Fruit fly (Drosophila melanogaster) whole organism, adult: ENCODE results near the gene CG34125.

Experiments used
- CG11617 ChIP-seq: fragments of 200-800 bp; sonication (Bioruptor generic); optimal IDR thresholded peaks from 2 replicates; lab custom pipeline; 2017; ENCODE audit warnings: mild to moderate bottlenecking, missing biosample characterization, missing genetic modification reagents, missing genetic modification characterization
- CG12768 ChIP-seq: fragments of 200-800 bp; sonication (Bioruptor generic); optimal IDR thresholded peaks from 2 replicates; lab custom pipeline; 2017; ENCODE audit warnings: missing biosample characterization, missing genetic modification characterization, mild to moderate bottlenecking, moderate library complexity, missing genetic modification reagents
- CG14711 ChIP-seq: fragments of 200-800 bp; sonication (Bioruptor generic); optimal IDR thresholded peaks from 2 replicates; lab custom pipeline; 2018; ENCODE audit warnings: missing biosample characterization, mild to moderate bottlenecking, missing genetic modification characterization, moderate library complexity
- CG1620 ChIP-seq: fragments of 200-800 bp; sonication (Bioruptor generic); optimal IDR thresholded peaks from 2 replicates; lab custom pipeline; 2016; ENCODE audit warnings: missing biosample characterization, missing genetic modification characterization
- CG33017 ChIP-seq: fragments of 200-800 bp; sonication (Bioruptor generic); optimal IDR thresholded peaks from 2 replicates; lab custom pipeline; 2018; ENCODE audit warnings: missing biosample characterization, mild to moderate bottlenecking, missing genetic modification characterization, moderate library complexity
- CG5204 ChIP-seq: fragments of 200-800 bp; sonication (Bioruptor generic); optimal IDR thresholded peaks from 2 replicates; lab custom pipeline; 2016; ENCODE audit warnings: missing biosample characterization, missing genetic modification characterization
- CG7045 ChIP-seq: fragments of 200-800 bp; sonication (Bioruptor generic); optimal IDR thresholded peaks from 2 replicates; lab custom pipeline; 2017; ENCODE audit warnings: missing biosample characterization, mild to moderate bottlenecking, missing genetic modification characterization
- CG7101 ChIP-seq: fragments of 200-800 bp; sonication (Bioruptor generic); optimal IDR thresholded peaks from 2 replicates; lab custom pipeline; 2018; ENCODE audit warnings: missing biosample characterization, mild to moderate bottlenecking, missing genetic modification characterization, moderate library complexity
- Clk ChIP-seq: fragments of 200-800 bp; sonication (Bioruptor generic); optimal IDR thresholded peaks from 2 replicates; lab custom pipeline; 2017; ENCODE audit warnings: missing biosample characterization, missing genetic modification characterization
- Crg-1 ChIP-seq: fragments of 200-800 bp; sonication (Bioruptor generic); optimal IDR thresholded peaks from 2 replicates; lab custom pipeline; 2016; ENCODE audit warnings: missing biosample characterization, missing genetic modification characterization
- Hr96 ChIP-seq: fragments of 200-800 bp; sonication (Bioruptor generic); optimal IDR thresholded peaks from 2 replicates; lab custom pipeline; 2016; ENCODE audit warnings: missing biosample characterization, missing genetic modification characterization
- Mnt ChIP-seq: fragments of 200-800 bp; sonication (Bioruptor generic); optimal IDR thresholded peaks from 2 replicates; lab custom pipeline; 2016; ENCODE audit warnings: missing biosample characterization, mild to moderate bottlenecking, missing genetic modification characterization
- bab1 ChIP-seq: fragments of 200-800 bp; sonication (Bioruptor generic); optimal IDR thresholded peaks from 3 replicates; lab custom pipeline; 2019; ENCODE audit warnings: missing biosample characterization, mild to moderate bottlenecking, missing genetic modification characterization, moderate library complexity
- cic ChIP-seq: fragments of 200-800 bp; sonication (Bioruptor generic); optimal IDR thresholded peaks from 2 replicates; lab custom pipeline; 2017; ENCODE audit warnings: missing biosample characterization, mild to moderate bottlenecking, missing genetic modification characterization, moderate library complexity
- cnc ChIP-seq, 2 experiments: fragments of >200 bp; optimal IDR thresholded peaks; 2 replicates each; lab custom pipeline; 2017
- kay ChIP-seq: fragments of 200-800 bp; sonication (Bioruptor generic); peaks from one replicate; lab custom pipeline; 2016; ENCODE audit warnings: missing biosample characterization, missing genetic modification characterization, borderline replicate concordance
- ovo ChIP-seq: fragments of 200-800 bp; sonication (Bioruptor generic); optimal IDR thresholded peaks from 2 replicates; lab custom pipeline; 2016; ENCODE audit warnings: missing biosample characterization, missing genetic modification characterization
- pad ChIP-seq: fragments of 200-800 bp; sonication (Bioruptor generic); optimal IDR thresholded peaks from 3 replicates; lab custom pipeline; 2017; ENCODE audit warnings: missing biosample characterization, missing genetic modification characterization, mild to moderate bottlenecking, moderate library complexity, missing genetic modification reagents
- tj ChIP-seq: fragments of 200-800 bp; sonication (Bioruptor generic); optimal IDR thresholded peaks from 3 replicates; lab custom pipeline; 2017; ENCODE audit warnings: missing biosample characterization, mild to moderate bottlenecking, missing genetic modification characterization, moderate library complexity
- toe ChIP-seq: fragments of 200-800 bp; sonication (Bioruptor generic); optimal IDR thresholded peaks from 2 replicates; lab custom pipeline; 2016; ENCODE audit warnings: missing biosample characterization, missing genetic modification characterization

Gene CG34125

dm6 chr2L:4936325-4936869 is 29.1 kb upstream of the CG34125 start, which contains the start of gene hoe2:
Gene hoe2, minus strand, starts transcription at chr2L:4936450.
- TF ChIP-seq Crg-1 (GFP tag; lab: Kevin White, UChicago) (no peak), CG7045 (GFP tag; lab: Kevin White, UChicago) (peak; percentile 5)

DNA sequence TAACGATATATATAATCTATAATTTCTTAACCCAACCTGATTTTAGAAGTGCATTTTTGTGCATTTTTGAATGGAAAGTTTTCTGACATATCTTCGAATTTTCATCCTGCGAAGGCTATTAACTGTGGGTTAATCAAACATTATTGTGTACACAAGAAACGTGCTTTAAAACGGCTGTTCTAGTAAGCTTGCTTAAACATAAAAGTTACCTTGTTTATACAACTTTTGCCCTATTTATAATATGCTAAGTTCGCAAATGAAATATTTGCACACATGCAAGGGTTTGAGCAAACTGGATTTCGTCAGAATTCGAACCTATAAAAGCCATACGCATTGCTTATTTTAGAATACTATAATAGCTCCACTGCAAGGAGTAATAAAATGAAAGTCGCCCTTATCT is 28.4 kb upstream of the CG34125 start, which contains the start of gene Sgs1:
Gene Sgs1 (plus strand): TSS at position 350 of the 400 bp plus-strand sequence.
- TF ChIP-seq ovo (GFP tag; lab: Kevin White, UChicago) (no peak), CG5204 (no peak), Clk (GFP tag; lab: Kevin White, UChicago) (no peak), Crg-1 (GFP tag; lab: Kevin White, UChicago) (no peak), cic (no peak), CG1620 (GFP tag; lab: Kevin White, UChicago) (no peak), CG12768 (no peak), tj (GFP tag; lab: Kevin White, UChicago) (no peak), pad (GFP tag; lab: Kevin White, UChicago) (no peak), cnc (optimal IDR thresholded peaks at IDR 0.05; lab: Kevin White, UChicago) (no peak), CG7101 (tag; lab: Kevin White, UChicago) (no peak), toe (GFP tag; lab: Kevin White, UChicago) (no peak), bab1 (GFP tag; lab: Kevin White, UChicago) (no peak), Hr96 (GFP tag; lab: Kevin White, UChicago) (no peak), CG11617 (GFP tag; lab: Kevin White, UChicago) (no peak), CG7045 (GFP tag; lab: Kevin White, UChicago) (no peak), CG14711 (no peak), kay (GFP tag; lab: Kevin White, UChicago) (no peak), Mnt (no peak)

DNA sequence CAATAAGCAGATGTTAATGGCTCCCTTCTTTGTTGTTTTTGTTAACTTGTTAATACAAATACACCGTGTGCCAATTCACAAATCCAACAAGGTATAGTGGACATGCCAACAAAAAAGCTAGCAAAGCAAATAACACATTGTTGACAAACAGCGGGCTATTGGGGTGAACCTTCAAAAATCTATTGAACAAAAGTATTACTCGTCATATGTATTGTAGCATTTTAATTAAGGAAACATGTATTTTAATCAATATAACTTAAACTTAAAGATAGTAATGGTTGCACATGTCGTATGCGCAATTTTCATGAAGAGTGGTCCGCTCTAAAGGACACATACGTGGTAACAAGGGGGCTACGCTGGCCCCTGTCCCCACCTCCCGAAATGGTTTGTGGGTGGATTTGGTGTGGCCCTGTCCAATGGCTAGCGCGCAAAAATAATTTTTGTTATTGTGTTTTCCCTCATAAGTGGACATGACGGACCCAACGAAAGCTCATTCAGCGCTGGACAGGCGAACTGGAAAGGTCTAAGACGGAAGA is 23.1 kb upstream of the CG34125 start, which contains the start of gene synr:
Gene synr (plus strand): TSS at position 486 of the 536 bp plus-strand sequence.
- peak; percentile 28 for TF ChIP-seq CG5204
- no peak for TF ChIP-seq cic
- TF ChIP-seq CG7045 (GFP tag; lab: Kevin White, UChicago): peak; percentile 1
- no peak for TF ChIP-seq CG7101 (tag; lab: Kevin White, UChicago)
- TF ChIP-seq cnc (optimal IDR thresholded peaks at IDR 0.05; lab: Kevin White, UChicago): no peak
- TF ChIP-seq CG33017 (tag; lab: Kevin White, UChicago): no peak
- no peak for TF ChIP-seq Hr96 (GFP tag; lab: Kevin White, UChicago)

- peak; percentile 88 for TF ChIP-seq pad (GFP tag; lab: Kevin White, UChicago)
- peak; percentile 85 for TF ChIP-seq Hr96 (GFP tag; lab: Kevin White, UChicago)
- TF ChIP-seq CG1620 (GFP tag; lab: Kevin White, UChicago): peak; percentile 96
- no peak for TF ChIP-seq cnc (optimal IDR thresholded peaks at IDR 0.05; lab: Kevin White, UChicago)
- TF ChIP-seq CG14711: peak; percentile 98
- TF ChIP-seq Crg-1 (GFP tag; lab: Kevin White, UChicago): peak; percentile 92
- peak; percentile 99 for TF ChIP-seq bab1 (GFP tag; lab: Kevin White, UChicago)
- peak; percentile 89 for TF ChIP-seq Clk (GFP tag; lab: Kevin White, UChicago)
- peak; percentile 97 for TF ChIP-seq kay (GFP tag; lab: Kevin White, UChicago)
- TF ChIP-seq CG5204: peak; percentile 95
- peak; percentile 96 for TF ChIP-seq CG12768
- TF ChIP-seq ovo (GFP tag; lab: Kevin White, UChicago): peak; percentile 91
- TF ChIP-seq cic: peak; percentile 72
- peak; percentile 97 for TF ChIP-seq CG11617 (GFP tag; lab: Kevin White, UChicago)
- peak; percentile 95 for TF ChIP-seq toe (GFP tag; lab: Kevin White, UChicago)
- TF ChIP-seq CG7101 (tag; lab: Kevin White, UChicago): peak; percentile 99
- TF ChIP-seq CG33017 (tag; lab: Kevin White, UChicago): peak; percentile 99
- peak; percentile 85 for TF ChIP-seq tj (GFP tag; lab: Kevin White, UChicago)
- TF ChIP-seq CG7045 (GFP tag; lab: Kevin White, UChicago): peak; percentile 98
- TF ChIP-seq Mnt: peak; percentile 88
Observed at dm6 chr2L:4945300-4945699, 20.2 kb upstream of the CG34125 start, which contains the start of the genes mRpL24 and betaggt-I. Gene mRpL24, minus strand, starts transcription at chr2L:4945361. Gene betaggt-I, plus strand, starts transcription at chr2L:4945579.

DNA sequence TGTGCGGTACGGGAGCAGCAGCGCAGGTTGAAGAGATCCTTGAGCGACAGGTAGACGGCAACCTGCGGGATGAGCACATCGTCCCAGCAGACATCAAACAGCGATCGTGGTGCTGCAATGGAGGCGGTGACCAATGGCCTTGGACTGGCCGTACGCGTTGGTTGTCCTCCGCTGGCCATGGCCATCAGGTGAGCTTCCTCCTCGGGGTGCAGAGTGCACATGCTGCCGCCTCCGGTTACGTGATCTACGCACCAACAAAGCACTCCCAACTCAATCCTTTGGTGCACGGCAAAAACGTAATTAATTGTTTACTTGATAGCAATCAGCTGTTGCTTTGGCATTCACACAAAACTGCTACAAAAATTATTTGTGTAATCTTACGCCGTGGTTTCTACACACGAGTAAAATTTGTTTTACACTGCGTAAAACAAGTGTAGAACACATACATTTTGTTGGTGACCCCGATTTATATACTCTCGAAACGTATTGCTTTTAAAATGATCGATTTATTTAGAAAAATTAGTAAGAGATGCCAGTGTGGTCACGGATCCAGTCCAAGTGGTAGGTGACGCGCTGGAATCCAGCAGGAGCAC is 15.9 kb upstream of the CG34125 start, which contains the start of gene jet:
Gene jet (minus strand): TSS at position 332 of the 593 bp plus-strand sequence.
- TF ChIP-seq CG11617 (GFP tag; lab: Kevin White, UChicago) (no peak), bab1 (GFP tag; lab: Kevin White, UChicago) (no peak), Crg-1 (GFP tag; lab: Kevin White, UChicago) (no peak), Mnt (no peak), Clk (GFP tag; lab: Kevin White, UChicago) (no peak), CG1620 (GFP tag; lab: Kevin White, UChicago) (no peak), kay (GFP tag; lab: Kevin White, UChicago) (no peak), tj (GFP tag; lab: Kevin White, UChicago) (no peak), CG7045 (GFP tag; lab: Kevin White, UChicago) (no peak), CG14711 (no peak), CG12768 (no peak), CG5204 (no peak), CG33017 (tag; lab: Kevin White, UChicago) (no peak), cnc (optimal IDR thresholded peaks at IDR 0.05; lab: Kevin White, UChicago) (no peak), toe (GFP tag; lab: Kevin White, UChicago) (no peak)
